Worm (Caenorhabditis elegans): ENCODE results near the gene rig-4.

DNA sequence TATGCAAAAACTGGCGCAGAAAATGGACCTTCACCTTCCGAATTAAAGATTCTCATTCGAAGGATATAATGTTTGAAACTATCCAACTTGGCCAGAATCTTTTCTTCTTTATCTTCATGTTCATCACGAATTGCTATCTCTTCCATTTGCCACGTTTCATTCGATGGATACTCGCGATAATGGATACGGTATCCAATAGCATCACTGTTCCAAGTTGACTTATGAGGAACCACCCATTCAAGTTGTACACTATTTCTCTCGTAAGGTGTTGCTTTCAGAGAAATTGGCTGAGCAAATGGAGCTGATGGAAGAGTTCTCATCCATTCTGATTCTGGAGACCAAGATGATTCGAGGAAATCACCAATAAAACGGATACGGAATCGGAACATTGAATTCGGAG, 9.2 kb downstream of the rig-4 start:
- TF ChIP-seq dao-5 (tag; optimal IDR thresholded peaks at IDR 0.05) (no peak), him-1 (tag; optimal IDR thresholded peaks at IDR 0.05) (no peak), W03F9.2 (tag; optimal IDR thresholded peaks at IDR 0.05) (no peak)
